Worm (Caenorhabditis elegans): ENCODE results near the gene C34E10.10.

Gene C34E10.10

DNA sequence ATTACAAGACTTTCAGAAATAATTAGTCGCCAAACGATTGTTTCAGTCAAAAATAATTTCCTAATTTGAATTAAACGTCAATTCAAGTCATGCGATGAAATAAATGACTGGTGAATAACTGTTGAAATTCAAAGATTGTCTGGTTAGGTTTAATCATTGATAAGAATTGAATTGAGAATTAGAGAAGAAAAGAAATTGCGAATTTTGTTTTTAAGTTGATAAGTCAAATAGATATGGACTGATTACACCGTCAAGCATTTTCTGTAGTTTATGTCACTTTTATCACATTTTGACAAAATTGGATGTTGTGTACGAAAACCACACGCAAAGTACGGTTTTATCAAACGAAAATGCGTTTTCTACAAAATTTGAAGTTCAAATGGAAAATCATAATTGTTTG lies 26.4 kb downstream of the C34E10.10 start (continued):
- TF ChIP-seq ceh-32 (tag; optimal IDR thresholded peaks at IDR 0.05; ENCODE audit: poor library complexity), result no peak
- TF ChIP-seq unc-39 (tag; optimal IDR thresholded peaks at IDR 0.05), result no peak
- TF ChIP-seq nhr-28 (tag; optimal IDR thresholded peaks at IDR 0.05), result peak; percentile 99
- no peak for TF ChIP-seq set-16 (GFP tag; IDR thresholded peaks at IDR 0.05)
- TF ChIP-seq tag-97 (GFP tag; IDR thresholded peaks at IDR 0.05), result no peak
- TF ChIP-seq ceh-28 (tag; optimal IDR thresholded peaks at IDR 0.05), result no peak
- TF ChIP-seq T26A8.4 (GFP tag; IDR thresholded peaks at IDR 0.05), result 0 out of 2 replicates have a peak, but pooled peaks have one; percentile 23
- peak in 1 of 2 experiments; percentile 47 for TF ChIP-seq hif-1 (tag; optimal IDR thresholded peaks at IDR 0.05)
- TF ChIP-seq zag-1 (tag; optimal IDR thresholded peaks at IDR 0.05), result no peak
- no peak for TF ChIP-seq lin-38 (GFP tag; IDR thresholded peaks at IDR 0.05)
- TF ChIP-seq egl-27 (tag; optimal IDR thresholded peaks at IDR 0.05), result no peak
- TF ChIP-seq ceh-82 (tag; optimal IDR thresholded peaks at IDR 0.05), result no peak
- TF ChIP-seq zip-2 (tag; optimal IDR thresholded peaks at IDR 0.05), result no peak
- peak; percentile 79 for TF ChIP-seq nhr-102 (tag; optimal IDR thresholded peaks at IDR 0.05)
- peak; percentile 82 for TF ChIP-seq pqm-1 (tag; optimal IDR thresholded peaks at IDR 0.05)
- TF ChIP-seq nhr-42 (GFP tag; IDR thresholded peaks at IDR 0.05), result no peak
- TF ChIP-seq F37D6.2 (tag; optimal IDR thresholded peaks at IDR 0.05), result no peak
- TF ChIP-seq skn-1 (tag; optimal IDR thresholded peaks at IDR 0.05), result no peak
- no peak for TF ChIP-seq ctbp-1 (GFP tag; IDR thresholded peaks at IDR 0.05)
- no peak for TF ChIP-seq rbr-2 (tag; optimal IDR thresholded peaks at IDR 0.05)
- peak; percentile 93 for TF ChIP-seq dmd-6 (GFP tag; IDR thresholded peaks at IDR 0.05)
- peak; percentile 73 for TF ChIP-seq mep-1 (tag; optimal IDR thresholded peaks at IDR 0.05)
- TF ChIP-seq snpc-4 (tag; optimal IDR thresholded peaks at IDR 0.05), result no peak
- TF ChIP-seq nhr-25 (tag; optimal IDR thresholded peaks at IDR 0.05; ENCODE audit: borderline replicate concordance, insufficient read depth), result no peak
- TF ChIP-seq dve-1 (tag; optimal IDR thresholded peaks at IDR 0.05; ENCODE audit: insufficient read depth), result peak; percentile 97
- peak; percentile 86 for TF ChIP-seq aha-1 (tag)
- TF ChIP-seq T20F7.1 (GFP tag; optimal IDR thresholded peaks at IDR 0.05), result peak; percentile 58
- TF ChIP-seq zfp-2 (tag; optimal IDR thresholded peaks at IDR 0.05), result no peak
- no peak for TF ChIP-seq ZK337.2 (GFP tag; IDR thresholded peaks at IDR 0.05)
- peak; percentile 67 for TF ChIP-seq nhr-48 (tag; optimal IDR thresholded peaks at IDR 0.05)
- TF ChIP-seq spr-3 (GFP tag; optimal IDR thresholded peaks at IDR 0.05), result no peak
- no peak for TF ChIP-seq F49E8.2 (tag; optimal IDR thresholded peaks at IDR 0.05; ENCODE audit: borderline replicate concordance)
- no peak for TF ChIP-seq Y105C5A.15 (GFP tag; IDR thresholded peaks at IDR 0.05)
- TF ChIP-seq mxl-3 (GFP tag; optimal IDR thresholded peaks at IDR 0.05), result no peak
- TF ChIP-seq spr-1 (tag; optimal IDR thresholded peaks at IDR 0.05), result no peak
- no peak for TF ChIP-seq egl-43 (GFP tag; IDR thresholded peaks at IDR 0.05)
- no peak for TF ChIP-seq gei-8 (GFP tag; optimal IDR thresholded peaks at IDR 0.05)
- TF ChIP-seq zfp-3 (GFP tag; conservative IDR thresholded peaks at IDR 0.05), result no peak
- TF ChIP-seq nhr-11 (tag; optimal IDR thresholded peaks at IDR 0.05), result no peak
- TF ChIP-seq lin-1 (GFP tag; IDR thresholded peaks at IDR 0.05), result peak; percentile 59
- TF ChIP-seq nhr-76 (tag; optimal IDR thresholded peaks at IDR 0.05), result no peak
- no peak for TF ChIP-seq hmg-1.1 (GFP tag; IDR thresholded peaks at IDR 0.05)
- no peak for TF ChIP-seq nhr-6 (tag; optimal IDR thresholded peaks at IDR 0.05)
- no peak for TF ChIP-seq madf-9 (GFP tag; conservative IDR thresholded peaks at IDR 0.05)
- no peak for TF ChIP-seq F26F4.8 (GFP tag; conservative IDR thresholded peaks at IDR 0.05)
- peak; percentile 12 for TF ChIP-seq cey-2 (tag; optimal IDR thresholded peaks at IDR 0.05; ENCODE audit: borderline replicate concordance, insufficient read depth)
- no peak for TF ChIP-seq duxl-1 (tag; optimal IDR thresholded peaks at IDR 0.05; ENCODE audit: poor library complexity)
- TF ChIP-seq Y48G9A.11 (GFP tag; IDR thresholded peaks at IDR 0.05), result no peak
- TF ChIP-seq mdt-29 (GFP tag; IDR thresholded peaks at IDR 0.05), result no peak
- peak; percentile 88 for TF ChIP-seq tra-1 (GFP tag; IDR thresholded peaks at IDR 0.05)
- no peak for TF ChIP-seq saeg-2 (GFP tag; IDR thresholded peaks at IDR 0.05)
- no peak for TF ChIP-seq daf-8 (GFP tag; IDR thresholded peaks at IDR 0.05)

Measured in whole organism, L4 larva.